5 worm cellular contexts compared by ENCODE assay signal in genomic region chrX:17513507-17514113, ce11.
TF ChIP-seq lines count a peak whose summit lies in the region.

Gene nhr-1, plus strand, starts transcription at chrX:17514063.

TF ChIP-seq in whole organism, L1 larva, 84 proteins besides CTCF, POLR2A, EP300 and RAD21 (continues in another document):
- TF ChIP-seq mab-9 (GFP tag; IDR thresholded peaks at IDR 0.05; lab: Robert Waterston, UW) (no peak), jun-1 (tag; optimal IDR thresholded peaks at IDR 0.05; lab: Kevin White, UChicago) (no peak), ceh-8 (GFP tag; optimal IDR thresholded peaks at IDR 0.05; lab: Kevin White, UChicago) (peak; percentile 77), nhr-11 (tag; optimal IDR thresholded peaks at IDR 0.05; lab: Kevin White, UChicago) (peak; percentile 58), rnt-1 (tag; optimal IDR thresholded peaks at IDR 0.05; lab: Kevin White, UChicago) (peak; percentile 88), zag-1 (tag; optimal IDR thresholded peaks at IDR 0.05; lab: Kevin White, UChicago) (peak; percentile 46), nhr-19 (GFP tag; conservative IDR thresholded peaks at IDR 0.05; lab: Robert Waterston, UW) (peak; percentile 83), nhr-71 (tag; optimal IDR thresholded peaks at IDR 0.05; lab: Kevin White, UChicago) (peak; percentile 96), ceh-63 (GFP tag; optimal IDR thresholded peaks at IDR 0.05; lab: Kevin White, UChicago) (peak; percentile 4), fkh-10 (GFP tag; optimal IDR thresholded peaks at IDR 0.05; lab: Kevin White, UChicago) (peak; percentile 72), C04F5.9 (tag; optimal IDR thresholded peaks at IDR 0.05; lab: Kevin White, UChicago) (no peak), nhr-77 (tag; optimal IDR thresholded peaks at IDR 0.05; lab: Kevin White, UChicago) (peak; percentile 62), ets-5 (GFP tag; IDR thresholded peaks at IDR 0.05; lab: Robert Waterston, UW) (no peak), hlh-17 (GFP tag; optimal IDR thresholded peaks at IDR 0.05; lab: Kevin White, UChicago; ENCODE audit: borderline replicate concordance) (no peak), dsc-1 (tag; optimal IDR thresholded peaks at IDR 0.05; lab: Kevin White, UChicago) (peak; percentile 88), nhr-47 (tag; optimal IDR thresholded peaks at IDR 0.05; lab: Kevin White, UChicago) (peak; percentile 87), fos-1 (tag; optimal IDR thresholded peaks at IDR 0.05; lab: Kevin White, UChicago) (peak; percentile 87), ces-1 (GFP tag; optimal IDR thresholded peaks at IDR 0.05; lab: Kevin White, UChicago) (no peak)

TF ChIP-seq in whole organism, L3 larva, 47 proteins besides CTCF, POLR2A, EP300 and RAD21 (continues in another document):
- TF ChIP-seq snpc-4 (tag; optimal IDR thresholded peaks at IDR 0.05; lab: Kevin White, UChicago) (peak; percentile 64), unc-62 (GFP tag; optimal IDR thresholded peaks at IDR 0.05; lab: Kevin White, UChicago) (peak; percentile 75), nfya-1 (tag; optimal IDR thresholded peaks at IDR 0.05; lab: Kevin White, UChicago; ENCODE audit: insufficient read depth) (peak; percentile 96), zag-1 (tag; optimal IDR thresholded peaks at IDR 0.05; lab: Kevin White, UChicago) (peak; percentile 49), mdl-1 (tag; optimal IDR thresholded peaks at IDR 0.05; lab: Kevin White, UChicago) (peak; percentile 90), nhr-12 (tag; optimal IDR thresholded peaks at IDR 0.05; lab: Kevin White, UChicago) (no peak), aly-2 (tag; optimal IDR thresholded peaks at IDR 0.05; lab: Kevin White, UChicago) (no peak), pha-4 (tag; optimal IDR thresholded peaks at IDR 0.05; lab: Kevin White, UChicago) (peak; percentile 73), pqm-1 (tag; optimal IDR thresholded peaks at IDR 0.05; lab: Kevin White, UChicago) (peak; percentile 32), elt-3 (tag; optimal IDR thresholded peaks at IDR 0.05; lab: Kevin White, UChicago) (no peak), lin-15B (tag; optimal IDR thresholded peaks at IDR 0.05; lab: Kevin White, UChicago) (peak; percentile 35), nhr-67 (tag; optimal IDR thresholded peaks at IDR 0.05; lab: Kevin White, UChicago) (no peak), nhr-23 (tag; optimal IDR thresholded peaks at IDR 0.05; lab: Kevin White, UChicago) (peak; percentile 82), R02D3.7 (tag; optimal IDR thresholded peaks at IDR 0.05; lab: Kevin White, UChicago) (peak; percentile 45), fos-1 (tag; optimal IDR thresholded peaks at IDR 0.05; lab: Kevin White, UChicago) (peak; percentile 47), ceh-16 (tag; optimal IDR thresholded peaks at IDR 0.05; lab: Kevin White, UChicago) (no peak), nhr-77 (tag; optimal IDR thresholded peaks at IDR 0.05; lab: Kevin White, UChicago) (no peak), lsy-12 (tag; optimal IDR thresholded peaks at IDR 0.05; lab: Kevin White, UChicago) (peak; percentile 19), ztf-4 (tag; optimal IDR thresholded peaks at IDR 0.05; lab: Kevin White, UChicago) (peak; percentile 58)

TF ChIP-seq in whole organism, early embryonic, 17 proteins besides CTCF, POLR2A, EP300 and RAD21:
- no peak for TF ChIP-seq tbx-37 (GFP tag; conservative IDR thresholded peaks at IDR 0.05; lab: Robert Waterston, UW)
- no peak for TF ChIP-seq scrt-1 (GFP tag; IDR thresholded peaks at IDR 0.05; lab: Robert Waterston, UW)
- peak; percentile 6 for TF ChIP-seq ets-7 (tag; optimal IDR thresholded peaks at IDR 0.05; lab: Kevin White, UChicago)
- TF ChIP-seq hmg-4 (GFP tag; optimal IDR thresholded peaks at IDR 0.05; lab: Kevin White, UChicago): peak; percentile 85
- peak; percentile 36 for TF ChIP-seq F13C5.2 (tag; optimal IDR thresholded peaks at IDR 0.05; lab: Kevin White, UChicago)
- TF ChIP-seq ceh-36 (tag; optimal IDR thresholded peaks at IDR 0.05; lab: Kevin White, UChicago): no peak
- peak; percentile 20 for TF ChIP-seq aly-1 (tag; optimal IDR thresholded peaks at IDR 0.05; lab: Kevin White, UChicago)
- TF ChIP-seq sea-1 (GFP tag; conservative IDR thresholded peaks at IDR 0.05; lab: Robert Waterston, UW): 0 out of 2 replicates have a peak, but pooled peaks have one; percentile 12

TF ChIP-seq in whole organism, midembryonic, 9 proteins besides CTCF, POLR2A, EP300 and RAD21:
- TF ChIP-seq T22C8.4 (GFP tag; IDR thresholded peaks at IDR 0.05; lab: Robert Waterston, UW): peak; percentile 66
- no peak for TF ChIP-seq med-1 (GFP tag; optimal IDR thresholded peaks at IDR 0.05; lab: Kevin White, UChicago; ENCODE audit: insufficient read depth)
- TF ChIP-seq tab-1 (GFP tag; IDR thresholded peaks at IDR 0.05; lab: Robert Waterston, UW): 0 out of 2 replicates have a peak, but pooled peaks have one; percentile 42
- TF ChIP-seq cog-1 (tag; optimal IDR thresholded peaks at IDR 0.05; lab: Kevin White, UChicago): peak; percentile 89

TF ChIP-seq in whole organism, young adult, 124 proteins besides CTCF, POLR2A, EP300 and RAD21 (continues in another document):
- TF ChIP-seq T07F8.4 (tag; optimal IDR thresholded peaks at IDR 0.05; lab: Kevin White, UChicago) (no peak), pbrm-1 (GFP tag; IDR thresholded peaks at IDR 0.05; lab: Robert Waterston, UW) (peak; percentile 41; the same call in 1 of the 2 replicates), dox-1 (GFP tag; IDR thresholded peaks at IDR 0.05; lab: Robert Waterston, UW) (peak; percentile 86), egl-18 (GFP tag; IDR thresholded peaks at IDR 0.05; lab: Robert Waterston, UW) (no peak), somi-1 (GFP tag; optimal IDR thresholded peaks at IDR 0.05; lab: Kevin White, UChicago) (peak; percentile 76), chd-7 (tag; optimal IDR thresholded peaks at IDR 0.05; lab: Kevin White, UChicago) (peak; percentile 84), ZK185.1 (tag; optimal IDR thresholded peaks at IDR 0.05; lab: Kevin White, UChicago; ENCODE audit: poor library complexity, severe bottlenecking) (peak; percentile 38), K11D2.4 (GFP tag; IDR thresholded peaks at IDR 0.05; lab: Robert Waterston, UW) (peak; percentile 73; the same call in 1 of the 2 replicates), madf-3 (GFP tag; IDR thresholded peaks at IDR 0.05; lab: Robert Waterston, UW) (no peak), cebp-1 (GFP tag; IDR thresholded peaks at IDR 0.05; lab: Robert Waterston, UW) (0 out of 2 replicates have a peak, but pooled peaks have one; percentile 40), cebp-1 (tag; optimal IDR thresholded peaks at IDR 0.05; lab: Kevin White, UChicago) (peak; percentile 84), lin-40 (tag; optimal IDR thresholded peaks at IDR 0.05; lab: Kevin White, UChicago) (peak; percentile 87), D2030.7 (GFP tag; IDR thresholded peaks at IDR 0.05; lab: Robert Waterston, UW) (no peak), snpc-1.3 (tag; optimal IDR thresholded peaks at IDR 0.05; lab: Kevin White, UChicago; ENCODE audit: insufficient read depth) (no peak), F52B5.7 (tag; optimal IDR thresholded peaks at IDR 0.05; lab: Kevin White, UChicago) (peak; percentile 21), Y95B8A.8 (GFP tag; IDR thresholded peaks at IDR 0.05; lab: Robert Waterston, UW) (no peak), repo-1 (tag; optimal IDR thresholded peaks at IDR 0.05; lab: Kevin White, UChicago) (no peak), ekl-4 (GFP tag; IDR thresholded peaks at IDR 0.05; lab: Robert Waterston, UW) (peak; percentile 18; the same call in 1 of the 2 replicates), let-607 (tag; optimal IDR thresholded peaks at IDR 0.05; lab: Kevin White, UChicago) (peak; percentile 31 to 64), nhr-80 (tag; optimal IDR thresholded peaks at IDR 0.05; lab: Kevin White, UChicago) (peak; percentile 82), atf-7 (tag; optimal IDR thresholded peaks at IDR 0.05; lab: Kevin White, UChicago) (peak; percentile 36), lin-26 (GFP tag; IDR thresholded peaks at IDR 0.05; lab: Robert Waterston, UW) (0 out of 2 replicates have a peak, but pooled peaks have one; percentile 40), tbp1 (GFP tag; optimal IDR thresholded peaks at IDR 0.05; lab: Kevin White, UChicago) (peak; percentile 44), T26A5.8 (tag; optimal IDR thresholded peaks at IDR 0.05; lab: Kevin White, UChicago) (no peak), B0336.3 (GFP tag; IDR thresholded peaks at IDR 0.05; lab: Robert Waterston, UW) (peak; percentile 74), madf-10 (tag; optimal IDR thresholded peaks at IDR 0.05; lab: Kevin White, UChicago) (peak; percentile 42), nfyb-1 (GFP tag; IDR thresholded peaks at IDR 0.05; lab: Robert Waterston, UW) (peak; percentile 60; the same call in 1 of the 2 replicates), athp-1 (tag; optimal IDR thresholded peaks at IDR 0.05; lab: Kevin White, UChicago) (peak; percentile 29), lin-35 (GFP tag; optimal IDR thresholded peaks at IDR 0.05; lab: Kevin White, UChicago) (peak in 1 of 3 experiments; percentile 57), F39B2.1 (GFP tag; IDR thresholded peaks at IDR 0.05; lab: Robert Waterston, UW) (no peak), sptf-2 (GFP tag; optimal IDR thresholded peaks at IDR 0.05; lab: Kevin White, UChicago) (peak; percentile 28), zfh-2 (GFP tag; conservative IDR thresholded peaks at IDR 0.05; lab: Robert Waterston, UW) (peak; percentile 96), gei-17 (GFP tag; optimal IDR thresholded peaks at IDR 0.05; lab: Kevin White, UChicago) (peak; percentile 57), egrh-3 (GFP tag; IDR thresholded peaks at IDR 0.05; lab: Robert Waterston, UW) (peak; percentile 54), K12H6.12 (tag; optimal IDR thresholded peaks at IDR 0.05; lab: Kevin White, UChicago) (peak; percentile 81), snpc-4 (GFP tag; optimal IDR thresholded peaks at IDR 0.05; lab: Kevin White, UChicago) (no peak), snpc-4 (tag; optimal IDR thresholded peaks at IDR 0.05; lab: Kevin White, UChicago) (peak; percentile 14 to 63 (median 58)), sea-2 (GFP tag; IDR thresholded peaks at IDR 0.05; lab: Robert Waterston, UW) (no peak), mcd-1 (GFP tag; IDR thresholded peaks at IDR 0.05; lab: Robert Waterston, UW) (no peak; the same call in 1 of the 2 replicates), dpff-1 (tag; optimal IDR thresholded peaks at IDR 0.05; lab: Kevin White, UChicago) (no peak), snpc-3.4 (tag; optimal IDR thresholded peaks at IDR 0.05; lab: Kevin White, UChicago) (peak; percentile 20), die-1 (tag; optimal IDR thresholded peaks at IDR 0.05; lab: Kevin White, UChicago) (peak; percentile 40), ceh-27 (GFP tag; optimal IDR thresholded peaks at IDR 0.05; lab: Kevin White, UChicago) (peak; percentile 75), mxl-1 (tag; optimal IDR thresholded peaks at IDR 0.05; lab: Kevin White, UChicago) (peak; percentile 11), attf-5 (GFP tag; optimal IDR thresholded peaks at IDR 0.05; lab: Kevin White, UChicago) (peak; percentile 78), ztf-22 (GFP tag; optimal IDR thresholded peaks at IDR 0.05; lab: Kevin White, UChicago) (peak; percentile 59)

Comparison
In these comparisons a context has a peak if more than half of its experiments do, and no peak if none do; other contexts are left out.
1. Of the 8 proteins assayed by ChIP-seq in both whole organism, young adult and whole organism, L1 larva: peak only in whole organism, young adult: none; only in whole organism, L1 larva: dpl-1, nhr-90 and unc-130; in both: snpc-4; in neither: 2; mixed calls (peak in some experiments, not most) for 2.